Fruit fly (Drosophila melanogaster) whole organism, embryonic: ENCODE data around the gene CG16972.

Experiments used
- Ada2b ChIP-seq: fragments of 200-800 bp; sonication (Bioruptor generic); IDR thresholded peaks from 2 replicates; pipeline ENCODE4 v1.3.6; 2022; ENCODE audit warnings: missing biosample characterization, missing genetic modification characterization
- CG10209 ChIP-seq: fragments of 200-800 bp; sonication (Bioruptor generic); optimal IDR thresholded peaks from 3 replicates; lab custom pipeline; 2017; ENCODE audit warnings: missing biosample characterization, mild to moderate bottlenecking, missing genetic modification characterization, missing genetic modification reagents
- CG10565 ChIP-seq: fragments of 200-800 bp; sonication (Bioruptor generic); optimal IDR thresholded peaks from 3 replicates; lab custom pipeline; 2016; ENCODE audit warnings: missing biosample characterization, mild to moderate bottlenecking, missing genetic modification characterization
- CG10654 ChIP-seq: fragments of 200-800 bp; sonication (Bioruptor generic); optimal IDR thresholded peaks from 2 replicates; lab custom pipeline; 2016; ENCODE audit warnings: missing biosample characterization, missing genetic modification characterization
- CG10959 ChIP-seq: fragments of 200-800 bp; sonication (Bioruptor generic); IDR thresholded peaks from 2 replicates; pipeline ENCODE4 v1.3.6; 2022; ENCODE audit warnings: missing biosample characterization, missing genetic modification characterization
- CG11504 ChIP-seq: fragments of 200-800 bp; sonication (Bioruptor generic); optimal IDR thresholded peaks from 3 replicates; lab custom pipeline; 2019; ENCODE audit warnings: missing biosample characterization, mild to moderate bottlenecking, missing genetic modification characterization, moderate library complexity
- CG13287 ChIP-seq: fragments of 200-800 bp; sonication (Bioruptor generic); IDR thresholded peaks from 2 replicates; pipeline ENCODE4 v1.3.6; 2022; ENCODE audit warnings: missing biosample characterization, missing genetic modification characterization; ENCODE audit not compliant: partially characterized antibody
- CG17385 ChIP-seq: fragments of 200-800 bp; sonication (Bioruptor generic); optimal IDR thresholded peaks from 3 replicates; lab custom pipeline; 2018; ENCODE audit warnings: missing biosample characterization, mild to moderate bottlenecking, missing genetic modification characterization
- CG18262 ChIP-seq: fragments of 200-800 bp; optimal IDR thresholded peaks from 3 replicates; lab custom pipeline; 2019; ENCODE audit warnings: missing biosample characterization, mild to moderate bottlenecking, missing genetic modification characterization, moderate library complexity
- CG18599 ChIP-seq: fragments of 200-800 bp; sonication (Bioruptor generic); optimal IDR thresholded peaks from 3 replicates; lab custom pipeline; 2017; ENCODE audit warnings: missing biosample characterization, missing genetic modification characterization, mild to moderate bottlenecking, moderate library complexity, missing genetic modification reagents
- CG2678 ChIP-seq: fragments of 200-800 bp; sonication (Bioruptor generic); optimal IDR thresholded peaks from 3 replicates; lab custom pipeline; 2019; ENCODE audit warnings: missing biosample characterization, mild to moderate bottlenecking, missing genetic modification characterization, moderate library complexity
- CG34224 ChIP-seq: fragments of 200-800 bp; sonication (Bioruptor generic); IDR thresholded peaks from 3 replicates; pipeline ENCODE4 v1.3.6; 2022; ENCODE audit warnings: missing biosample characterization, missing genetic modification characterization; ENCODE audit not compliant: partially characterized antibody
- CG4404 ChIP-seq: fragments of 200-800 bp; sonication (Bioruptor generic); IDR thresholded peaks from 2 replicates; pipeline ENCODE4 v1.3.6; 2022; ENCODE audit warnings: missing biosample characterization, missing genetic modification characterization
- CG6175 ChIP-seq: fragments of 200-800 bp; sonication (Bioruptor generic); IDR thresholded peaks from 3 replicates; pipeline ENCODE4 v1.3.6; 2022; ENCODE audit warnings: missing biosample characterization, missing genetic modification characterization
- CG6791 ChIP-seq: fragments of 200-800 bp; sonication (Bioruptor generic); IDR thresholded peaks from 3 replicates; pipeline ENCODE4 v1.3.6; 2022; ENCODE audit warnings: missing biosample characterization, missing genetic modification characterization; ENCODE audit not compliant: partially characterized antibody
- CG6813 ChIP-seq: fragments of 200-800 bp; sonication (Bioruptor generic); optimal IDR thresholded peaks from 2 replicates; lab custom pipeline; 2017; ENCODE audit warnings: missing biosample characterization, missing genetic modification characterization, mild to moderate bottlenecking, moderate library complexity, missing genetic modification reagents
- CG8290 ChIP-seq, 3 experiments: fragments of 200-800 bp; sonication (Bioruptor generic); optimal IDR thresholded peaks; 2 replicates each; lab custom pipeline; 2016 to 2019; ENCODE audit warnings: missing biosample characterization in 3 of 3, missing genetic modification characterization in 3 of 3, mild to moderate bottlenecking in 2 of 3, moderate library complexity in 1 of 3
- CG8478 ChIP-seq: fragments of >200 bp; optimal IDR thresholded peaks from 2 replicates; lab custom pipeline; 2018
- Chrac-16 ChIP-seq: fragments of 200-800 bp; sonication (Bioruptor generic); optimal IDR thresholded peaks from 3 replicates; lab custom pipeline; 2016; ENCODE audit warnings: missing biosample characterization, missing genetic modification characterization
- D ChIP-seq, 2 experiments: fragments of 200-800 bp in 1 of 2; fragments of >200 bp in 1 of 2; sonication (Bioruptor generic) in 1 of 2; optimal IDR thresholded peaks; 2 replicates in 1 of 2; 3 replicates in 1 of 2; lab custom pipeline; 2017; ENCODE audit warnings: mild to moderate bottlenecking in 1 of 2, missing biosample characterization in 1 of 2, missing genetic modification characterization in 1 of 2, missing genetic modification reagents in 1 of 2
- D19B ChIP-seq: fragments of 200-800 bp; sonication (Bioruptor generic); optimal IDR thresholded peaks from 2 replicates; lab custom pipeline; 2017; ENCODE audit warnings: missing biosample characterization, mild to moderate bottlenecking, missing genetic modification characterization
- Fer2 ChIP-seq: fragments of 200-800 bp; sonication (Bioruptor generic); optimal IDR thresholded peaks from 2 replicates; lab custom pipeline; 2018; ENCODE audit warnings: missing biosample characterization, mild to moderate bottlenecking, missing genetic modification characterization, moderate library complexity
- Hr78 ChIP-seq, 2 experiments: fragments of 200-800 bp in 1 of 2; fragments of >200 bp in 1 of 2; sonication (Bioruptor generic) in 1 of 2; optimal IDR thresholded peaks; 2 replicates each; lab custom pipeline; 2017 to 2019; ENCODE audit warnings: missing biosample characterization in 2 of 2, missing genetic modification characterization in 2 of 2, mild to moderate bottlenecking in 1 of 2, moderate library complexity in 1 of 2
- Hsf ChIP-seq: fragments of 200-800 bp; sonication (Bioruptor generic); optimal IDR thresholded peaks from 3 replicates; lab custom pipeline; 2016; ENCODE audit warnings: missing biosample characterization, missing genetic modification characterization
- Lhr ChIP-seq: fragments of 200-800 bp; sonication (Bioruptor generic); optimal IDR thresholded peaks from 3 replicates; lab custom pipeline; 2017; ENCODE audit warnings: mild to moderate bottlenecking, missing biosample characterization, missing genetic modification reagents, missing genetic modification characterization
- MESR4 ChIP-seq: fragments of 200-800 bp; sonication (Bioruptor generic); optimal IDR thresholded peaks from 2 replicates; lab custom pipeline; 2018; ENCODE audit warnings: missing biosample characterization, mild to moderate bottlenecking, missing genetic modification characterization, moderate library complexity
- NC2α ChIP-seq: fragments of 200-800 bp; sonication (Bioruptor generic); optimal IDR thresholded peaks from 2 replicates; lab custom pipeline; 2016; ENCODE audit warnings: missing biosample characterization, missing genetic modification characterization
- Nf-YA ChIP-seq: fragments of 200-800 bp; sonication (Bioruptor generic); IDR thresholded peaks from 2 replicates; pipeline ENCODE4 v1.3.6; 2022; ENCODE audit warnings: missing biosample characterization, missing genetic modification characterization
- Oli ChIP-seq: fragments of 200-800 bp; sonication (Bioruptor generic); optimal IDR thresholded peaks from 2 replicates; lab custom pipeline; 2018; ENCODE audit warnings: missing biosample characterization, mild to moderate bottlenecking, missing genetic modification characterization, moderate library complexity
- Ptx1 ChIP-seq: fragments of 200-800 bp; sonication (Bioruptor generic); IDR thresholded peaks from 2 replicates; pipeline ENCODE4 v1.3.6; 2022; ENCODE audit warnings: missing biosample characterization, missing genetic modification characterization
- dm ChIP-seq: fragments of 200-800 bp; sonication (Bioruptor generic); optimal IDR thresholded peaks from 3 replicates; lab custom pipeline; 2016; ENCODE audit warnings: missing biosample characterization, missing genetic modification characterization
- dmrt99B ChIP-seq: fragments of 200-800 bp; sonication (Bioruptor generic); optimal IDR thresholded peaks from 2 replicates; lab custom pipeline; 2018; ENCODE audit warnings: missing biosample characterization, mild to moderate bottlenecking, missing genetic modification characterization, moderate library complexity
- fd3F ChIP-seq: fragments of 200-800 bp; sonication (Bioruptor generic); optimal IDR thresholded peaks from 2 replicates; lab custom pipeline; 2018; ENCODE audit warnings: missing biosample characterization, mild to moderate bottlenecking, missing genetic modification characterization, moderate library complexity
- fd64A ChIP-seq: fragments of 200-800 bp; sonication (Bioruptor generic); optimal IDR thresholded peaks from 3 replicates; lab custom pipeline; 2018; ENCODE audit warnings: missing biosample characterization, mild to moderate bottlenecking, missing genetic modification characterization
- grau ChIP-seq: fragments of 200-800 bp; optimal IDR thresholded peaks from 3 replicates; lab custom pipeline; 2019; ENCODE audit warnings: missing biosample characterization, mild to moderate bottlenecking, missing genetic modification characterization, moderate library complexity
- jing ChIP-seq: fragments of 200-800 bp; sonication (Bioruptor generic); optimal IDR thresholded peaks from 2 replicates; lab custom pipeline; 2018; ENCODE audit warnings: missing biosample characterization, mild to moderate bottlenecking, missing genetic modification characterization
- lilli ChIP-seq: fragments of 200-800 bp; sonication (Bioruptor generic); optimal IDR thresholded peaks from 3 replicates; lab custom pipeline; 2016; ENCODE audit warnings: missing biosample characterization, missing genetic modification characterization
- lmd ChIP-seq: fragments of 200-800 bp; sonication (Bioruptor generic); IDR thresholded peaks from 2 replicates; pipeline ENCODE4 v1.3.6; 2022; ENCODE audit warnings: missing biosample characterization, missing genetic modification characterization
- pho ChIP-seq: fragments of 200-800 bp; sonication (Bioruptor generic); optimal IDR thresholded peaks from 2 replicates; lab custom pipeline; 2016; ENCODE audit warnings: missing biosample characterization, missing genetic modification characterization
- psq ChIP-seq: fragments of 200-800 bp; sonication (Bioruptor generic); optimal IDR thresholded peaks from 2 replicates; lab custom pipeline; 2017; ENCODE audit warnings: missing biosample characterization, missing genetic modification characterization
- sd ChIP-seq: fragments of 200-800 bp; sonication (Bioruptor generic); optimal IDR thresholded peaks from 3 replicates; lab custom pipeline; 2018; ENCODE audit warnings: missing biosample characterization, mild to moderate bottlenecking, missing genetic modification characterization, moderate library complexity
- sens-2 ChIP-seq: fragments of 200-800 bp; sonication (Bioruptor generic); IDR thresholded peaks from 2 replicates; pipeline ENCODE4 v1.3.6; 2022; ENCODE audit warnings: missing biosample characterization, missing genetic modification characterization
- shn ChIP-seq: fragments of 200-800 bp; sonication (Bioruptor generic); optimal IDR thresholded peaks from 3 replicates; lab custom pipeline; 2016; ENCODE audit warnings: missing biosample characterization, missing genetic modification characterization
- sima ChIP-seq: fragments of 200-800 bp; sonication (Bioruptor generic); optimal IDR thresholded peaks from 2 replicates; lab custom pipeline; 2016; ENCODE audit warnings: missing biosample characterization, missing genetic modification characterization
- stc ChIP-seq: fragments of 200-800 bp; sonication (Bioruptor generic); IDR thresholded peaks from 2 replicates; pipeline ENCODE4 v1.3.6; 2022; ENCODE audit warnings: missing biosample characterization, missing genetic modification characterization
- sug ChIP-seq: fragments of 200-800 bp; optimal IDR thresholded peaks from 2 replicates; lab custom pipeline; 2019; ENCODE audit warnings: missing biosample characterization, mild to moderate bottlenecking, missing genetic modification characterization, moderate library complexity
- tin ChIP-seq: fragments of 200-800 bp; sonication (Bioruptor generic); optimal IDR thresholded peaks from 3 replicates; lab custom pipeline; 2016; ENCODE audit warnings: missing biosample characterization, missing genetic modification characterization
- unpg ChIP-seq: fragments of 200-800 bp; sonication (Bioruptor generic); optimal IDR thresholded peaks from 3 replicates; lab custom pipeline; 2018; ENCODE audit warnings: missing biosample characterization, mild to moderate bottlenecking, missing genetic modification characterization, moderate library complexity
- zen2 ChIP-seq: fragments of 200-800 bp; sonication (Bioruptor generic); IDR thresholded peaks from 3 replicates; pipeline ENCODE4 v1.3.6; 2022; ENCODE audit warnings: missing biosample characterization, missing genetic modification characterization; ENCODE audit not compliant: partially characterized antibody
- zfh2 ChIP-seq: fragments of 200-800 bp; sonication (Bioruptor generic); optimal IDR thresholded peaks from 2 replicates; lab custom pipeline; 2016; ENCODE audit warnings: missing biosample characterization, missing genetic modification characterization

The CG16972 gene

dm6 chr2L:13156349-13156748 is 46.7 kb downstream of the CG16972 start (continued):
- peak; percentile 61 for TF ChIP-seq CG11504 (tag; lab: Kevin White, UChicago)
- TF ChIP-seq stc (GFP tag; lab: Robert Waterston, UW): no peak
- no peak for TF ChIP-seq sens-2 (GFP tag; lab: Robert Waterston, UW)
- no peak for TF ChIP-seq MESR4 (GFP tag; lab: Kevin White, UChicago)
- no peak for TF ChIP-seq CG6175
- peak; percentile 33 for TF ChIP-seq dmrt99B (tag; lab: Kevin White, UChicago)
- TF ChIP-seq CG18599 (GFP tag; lab: Kevin White, UChicago): peak; percentile 15
- 0 out of 2 replicates have a peak, but pooled peaks have one; percentile 9 for TF ChIP-seq Ada2b (GFP tag; lab: Robert Waterston, UW)
- no peak for TF ChIP-seq D (optimal IDR thresholded peaks at IDR 0.05; lab: Kevin White, UChicago)
- TF ChIP-seq D (GFP tag; optimal IDR thresholded peaks at IDR 0.05; lab: Kevin White, UChicago): no peak
- no peak for TF ChIP-seq CG4404 (GFP tag; lab: Robert Waterston, UW)
- TF ChIP-seq sd (tag; lab: Kevin White, UChicago): no peak
- no peak for TF ChIP-seq zen2
- TF ChIP-seq CG10209 (GFP tag; lab: Kevin White, UChicago): peak; percentile 3
- no peak for TF ChIP-seq dm
- TF ChIP-seq CG8290 (GFP tag; optimal IDR thresholded peaks at IDR 0.05; lab: Kevin White, UChicago): no peak
- TF ChIP-seq CG8290 (tag; optimal IDR thresholded peaks at IDR 0.05; lab: Kevin White, UChicago): no peak
- no peak for TF ChIP-seq CG6813
- no peak for TF ChIP-seq CG6791
- TF ChIP-seq zfh2 (GFP tag; lab: Kevin White, UChicago): no peak
- no peak for TF ChIP-seq lilli (GFP tag; lab: Kevin White, UChicago)
- TF ChIP-seq grau: peak; percentile 33
- peak; percentile 28 for TF ChIP-seq Oli (tag; lab: Kevin White, UChicago)
- TF ChIP-seq NC2α (GFP tag; lab: Kevin White, UChicago): no peak
- no peak for TF ChIP-seq Nf-YA (GFP tag; lab: Robert Waterston, UW)
- no peak for TF ChIP-seq Fer2
- TF ChIP-seq fd3F (GFP tag; lab: Kevin White, UChicago): no peak
- no peak for TF ChIP-seq CG10959 (GFP tag; lab: Robert Waterston, UW)
- peak; percentile 22; the same call in 1 of the 2 replicates for TF ChIP-seq lmd (GFP tag; lab: Robert Waterston, UW)
- TF ChIP-seq Lhr (GFP tag; lab: Kevin White, UChicago): no peak
- no peak for TF ChIP-seq D19B (GFP tag; lab: Kevin White, UChicago)
- TF ChIP-seq Chrac-16 (GFP tag; lab: Kevin White, UChicago): no peak
- TF ChIP-seq CG13287 (GFP tag; lab: Robert Waterston, UW): no peak
- no peak for TF ChIP-seq tin
- TF ChIP-seq sug (tag; lab: Kevin White, UChicago): no peak
- TF ChIP-seq CG10654 (GFP tag; lab: Kevin White, UChicago): no peak
- no peak for TF ChIP-seq Hsf (GFP tag; lab: Kevin White, UChicago)
- no peak for TF ChIP-seq shn (GFP tag; lab: Kevin White, UChicago)
- TF ChIP-seq psq: no peak
- no peak for TF ChIP-seq sima (GFP tag; lab: Kevin White, UChicago)
- TF ChIP-seq CG34224 (GFP tag; lab: Robert Waterston, UW): no peak
- no peak for TF ChIP-seq pho (GFP tag; lab: Kevin White, UChicago)
- TF ChIP-seq CG8478 (lab: Kevin White, UChicago): no peak
- no peak for TF ChIP-seq jing
- no peak for TF ChIP-seq fd64A (GFP tag; lab: Kevin White, UChicago)
- TF ChIP-seq CG17385 (GFP tag; lab: Kevin White, UChicago): peak; percentile 7
- TF ChIP-seq unpg (GFP tag; lab: Kevin White, UChicago): peak; percentile 24
- TF ChIP-seq CG10565 (GFP tag; lab: Kevin White, UChicago): no peak
- TF ChIP-seq Ptx1 (GFP tag; lab: Robert Waterston, UW): 0 out of 2 replicates have a peak, but pooled peaks have one; percentile 25
- TF ChIP-seq CG2678 (tag; lab: Kevin White, UChicago): peak; percentile 52
- TF ChIP-seq CG18262 (tag; lab: Kevin White, UChicago): no peak
- TF ChIP-seq Hr78 (GFP tag; optimal IDR thresholded peaks at IDR 0.05; lab: Kevin White, UChicago): no peak
